Fruit fly (Drosophila melanogaster) Kc167 (cell line): ENCODE results near the gene CG1307.

Experiments
- Myc ChIP-seq: fragments of >200 bp; optimal IDR thresholded peaks from 2 replicates; lab custom pipeline; 2017; ENCODE audit warnings: missing external identifiers
- psq ChIP-seq: fragments of >200 bp; optimal IDR thresholded peaks from 2 replicates; lab custom pipeline; 2017; ENCODE audit warnings: missing external identifiers

- TF ChIP-seq psq (lab: Kevin White, UChicago) = no peak
- no peak for TF ChIP-seq Myc
Measured at dm6 chr3R:6662613-6663288, 5.5 kb upstream of the CG1307 start.
